Worm (Caenorhabditis elegans): Measurements from ENCODE around the gene T19D12.4.
A peak's percentile ranks its signal among the peaks of the same experiment; 100 is the strongest.

The T19D12.4 gene

DNA sequence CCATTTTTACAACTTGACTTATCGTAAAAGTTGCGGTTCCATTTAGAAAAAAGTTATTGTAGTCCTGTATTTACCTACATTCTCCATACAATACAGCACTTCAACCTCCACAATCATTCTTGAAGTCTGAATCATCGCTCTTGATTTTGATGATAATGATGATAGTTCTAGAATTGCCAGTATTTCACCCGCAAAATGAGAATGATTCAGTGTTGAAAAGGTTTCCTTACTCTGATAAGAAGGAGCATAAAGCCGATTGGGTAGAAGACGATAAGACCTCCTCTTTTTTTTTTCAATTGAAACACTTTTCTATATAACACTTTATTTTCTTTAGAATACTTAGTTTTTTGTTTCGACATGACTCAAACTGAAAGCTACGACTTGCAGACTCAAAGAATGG, at the start of gene T19D12.4:
TSS of gene T19D12.4 (plus strand) at position 295 of the 400 bp plus-strand sequence.
- TF ChIP-seq elt-1 (tag; optimal IDR thresholded peaks at IDR 0.05; ENCODE audit: borderline replicate concordance, insufficient read depth) (no peak), lin-32 (GFP tag; optimal IDR thresholded peaks at IDR 0.05) (no peak), ceh-39 (tag; optimal IDR thresholded peaks at IDR 0.05) (no peak), ham-2 (GFP tag; optimal IDR thresholded peaks at IDR 0.05) (no peak), zip-8 (tag; optimal IDR thresholded peaks at IDR 0.05) (no peak), flh-1 (GFP tag; optimal IDR thresholded peaks at IDR 0.05) (no peak)

ce11 chrII:6581236-6581635, 49.7 kb upstream of the T19D12.4 start, which contains the start of gene C56C10.6:
TSS of gene C56C10.6 (minus strand) at chrII:6581336.
- TF ChIP-seq elt-1 (tag; optimal IDR thresholded peaks at IDR 0.05; ENCODE audit: borderline replicate concordance, insufficient read depth) (no peak), lin-13 (tag; optimal IDR thresholded peaks at IDR 0.05) (no peak), elt-3 (tag; optimal IDR thresholded peaks at IDR 0.05) (no peak), ztf-11 (tag; optimal IDR thresholded peaks at IDR 0.05) (no peak), pha-4 (tag; optimal IDR thresholded peaks at IDR 0.05) (no peak), unc-39 (tag; optimal IDR thresholded peaks at IDR 0.05) (no peak), nhr-2 (tag; optimal IDR thresholded peaks at IDR 0.05) (no peak), sptf-1 (tag; optimal IDR thresholded peaks at IDR 0.05) (no peak), cnd-1 (tag; optimal IDR thresholded peaks at IDR 0.05) (no peak), snpc-4 (tag; optimal IDR thresholded peaks at IDR 0.05) (no peak), tbx-8 (GFP tag; optimal IDR thresholded peaks at IDR 0.05) (no peak), ceh-43 (GFP tag; optimal IDR thresholded peaks at IDR 0.05) (no peak), bed-3 (GFP tag; optimal IDR thresholded peaks at IDR 0.05) (no peak), mls-2 (tag; optimal IDR thresholded peaks at IDR 0.05) (no peak), ham-2 (GFP tag; optimal IDR thresholded peaks at IDR 0.05) (no peak), flh-1 (GFP tag; optimal IDR thresholded peaks at IDR 0.05) (no peak), hlh-1 (tag; optimal IDR thresholded peaks at IDR 0.05) (no peak)

ce11 chrII:6582758-6583157, 48.1 kb upstream of the T19D12.4 start, which contains the start of gene C56C10.4:
TSS of gene C56C10.4 (plus strand) at chrII:6583058.
- TF ChIP-seq snpc-4 (tag; optimal IDR thresholded peaks at IDR 0.05), result no peak
- no peak for TF ChIP-seq ceh-39 (tag; optimal IDR thresholded peaks at IDR 0.05)
- TF ChIP-seq nhr-2 (tag; optimal IDR thresholded peaks at IDR 0.05), result no peak
- no peak for TF ChIP-seq ztf-11 (tag; optimal IDR thresholded peaks at IDR 0.05)
- TF ChIP-seq elt-1 (tag; optimal IDR thresholded peaks at IDR 0.05; ENCODE audit: borderline replicate concordance, insufficient read depth), result no peak
- TF ChIP-seq nhr-12 (tag; optimal IDR thresholded peaks at IDR 0.05), result no peak
- no peak for TF ChIP-seq drap-1 (GFP tag; optimal IDR thresholded peaks at IDR 0.05)

DNA sequence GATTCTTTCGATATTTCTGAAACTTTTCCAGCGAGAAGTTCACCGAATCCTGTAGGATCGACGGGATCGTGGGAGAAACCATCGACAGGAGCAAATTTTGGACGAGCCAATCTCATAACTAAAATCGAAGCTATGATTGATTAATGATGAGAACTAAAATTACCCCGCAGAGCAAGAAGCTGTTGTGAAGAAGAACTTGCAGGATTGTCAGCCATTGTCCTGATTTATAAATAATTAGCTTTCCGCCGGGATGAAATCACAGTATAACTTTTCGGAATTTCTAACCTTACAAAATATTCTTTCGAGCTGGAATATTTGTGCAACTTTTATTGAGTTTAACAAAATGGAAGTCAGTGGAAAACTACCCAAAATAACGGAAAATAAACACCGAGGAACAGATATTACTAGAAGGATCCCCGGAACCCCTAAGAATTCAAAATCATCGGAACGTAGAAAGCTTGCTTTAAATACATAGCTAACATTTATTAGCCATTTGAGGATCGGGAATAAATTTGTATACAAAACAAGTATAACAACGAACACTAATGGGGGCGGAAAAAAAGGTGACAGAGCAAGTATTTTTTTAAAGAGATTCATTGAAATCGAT, 43.5 kb upstream of the T19D12.4 start, which contains the start of gene C56C10.7:
TSS of gene C56C10.7 (minus strand) at position 312 of the 607 bp plus-strand sequence.
- no peak for TF ChIP-seq elt-1 (tag; optimal IDR thresholded peaks at IDR 0.05; ENCODE audit: borderline replicate concordance, insufficient read depth)
- TF ChIP-seq snpc-4 (tag; optimal IDR thresholded peaks at IDR 0.05), result no peak
- no peak for TF ChIP-seq blmp-1 (tag; optimal IDR thresholded peaks at IDR 0.05)
- no peak for TF ChIP-seq elt-3 (tag; optimal IDR thresholded peaks at IDR 0.05)
- TF ChIP-seq nhr-2 (tag; optimal IDR thresholded peaks at IDR 0.05), result no peak
- no peak for TF ChIP-seq nhr-237 (tag; optimal IDR thresholded peaks at IDR 0.05)
- no peak for TF ChIP-seq lin-13 (tag; optimal IDR thresholded peaks at IDR 0.05)
- no peak for TF ChIP-seq ham-2 (GFP tag; optimal IDR thresholded peaks at IDR 0.05)
- TF ChIP-seq unc-62 (GFP tag; optimal IDR thresholded peaks at IDR 0.05), result no peak
- TF ChIP-seq lsy-2 (tag; optimal IDR thresholded peaks at IDR 0.05), result no peak
- no peak for TF ChIP-seq nhr-76 (tag; optimal IDR thresholded peaks at IDR 0.05)
- TF ChIP-seq ceh-43 (GFP tag; optimal IDR thresholded peaks at IDR 0.05), result no peak
- no peak for TF ChIP-seq zip-8 (tag; optimal IDR thresholded peaks at IDR 0.05)

ce11 chrII:6588605-6589292, 42.2 kb upstream of the T19D12.4 start, which contains the start of gene icd-1:
TSS of gene icd-1 (minus strand) at chrII:6588655.
- no peak for TF ChIP-seq nhr-12 (tag; optimal IDR thresholded peaks at IDR 0.05)
- TF ChIP-seq nhr-237 (tag; optimal IDR thresholded peaks at IDR 0.05), result peak; percentile 93
- peak; percentile 71 for TF ChIP-seq ceh-39 (tag; optimal IDR thresholded peaks at IDR 0.05)
- TF ChIP-seq nhr-76 (tag; optimal IDR thresholded peaks at IDR 0.05), result no peak
- peak; percentile 96 for TF ChIP-seq unc-62 (GFP tag; optimal IDR thresholded peaks at IDR 0.05)
- TF ChIP-seq flh-1 (GFP tag; optimal IDR thresholded peaks at IDR 0.05), result no peak
- peak; percentile 63 for TF ChIP-seq M03D4.4 (tag; optimal IDR thresholded peaks at IDR 0.05)
- TF ChIP-seq mls-2 (tag; optimal IDR thresholded peaks at IDR 0.05), result peak; percentile 63
- TF ChIP-seq snpc-4 (tag; optimal IDR thresholded peaks at IDR 0.05), result no peak
- TF ChIP-seq nhr-28 (tag; optimal IDR thresholded peaks at IDR 0.05), result no peak
- no peak for TF ChIP-seq zip-8 (tag; optimal IDR thresholded peaks at IDR 0.05)
- peak; percentile 89 for TF ChIP-seq ham-2 (GFP tag; optimal IDR thresholded peaks at IDR 0.05)
- TF ChIP-seq hlh-1 (tag; optimal IDR thresholded peaks at IDR 0.05), result peak; percentile 56
- TF ChIP-seq ces-1 (GFP tag; optimal IDR thresholded peaks at IDR 0.05), result peak; percentile 94
- TF ChIP-seq mep-1 (tag; optimal IDR thresholded peaks at IDR 0.05), result peak; percentile 93
- no peak for TF ChIP-seq ceh-43 (GFP tag; optimal IDR thresholded peaks at IDR 0.05)
- no peak for TF ChIP-seq tbx-8 (GFP tag; optimal IDR thresholded peaks at IDR 0.05)
- no peak for TF ChIP-seq lin-32 (GFP tag; optimal IDR thresholded peaks at IDR 0.05)
- no peak for TF ChIP-seq bed-3 (GFP tag; optimal IDR thresholded peaks at IDR 0.05)
- TF ChIP-seq ceh-83 (GFP tag; optimal IDR thresholded peaks at IDR 0.05), result peak; percentile 58
- TF ChIP-seq pha-4 (tag; optimal IDR thresholded peaks at IDR 0.05), result peak; percentile 71
- peak; percentile 67 for TF ChIP-seq ztf-11 (tag; optimal IDR thresholded peaks at IDR 0.05)
- TF ChIP-seq lin-13 (tag; optimal IDR thresholded peaks at IDR 0.05), result peak; percentile 88
- peak; percentile 84 for TF ChIP-seq lsy-2 (tag; optimal IDR thresholded peaks at IDR 0.05)
- TF ChIP-seq cnd-1 (tag; optimal IDR thresholded peaks at IDR 0.05), result peak; percentile 31
- TF ChIP-seq nhr-2 (tag; optimal IDR thresholded peaks at IDR 0.05), result peak; percentile 15
- TF ChIP-seq unc-39 (tag; optimal IDR thresholded peaks at IDR 0.05), result no peak
- TF ChIP-seq sptf-1 (tag; optimal IDR thresholded peaks at IDR 0.05), result peak; percentile 71
- TF ChIP-seq mab-5 (tag; optimal IDR thresholded peaks at IDR 0.05), result peak; percentile 34
- TF ChIP-seq unc-120 (tag; optimal IDR thresholded peaks at IDR 0.05; ENCODE audit: poor library complexity, severe bottlenecking), result peak; percentile 99
- TF ChIP-seq elt-1 (tag; optimal IDR thresholded peaks at IDR 0.05; ENCODE audit: borderline replicate concordance, insufficient read depth), result no peak
